Worm (Caenorhabditis elegans) whole organism, L2 larva: ENCODE results near the gene K09C6.3.
"Not testable (repeated sequence)": the region's sequence is repeated elsewhere in the genome, so short reads cannot be mapped to it uniquely, and the experiment has no call there.

Experiments used
- ceh-82 ChIP-seq: fragments of 150-350 bp; optimal IDR thresholded peaks from 2 replicates; lab custom pipeline; 2014; ENCODE audit warnings: missing biosample characterization, missing genetic modification characterization
- peb-1 ChIP-seq: fragments of 150-350 bp; optimal IDR thresholded peaks from 2 replicates; lab custom pipeline; 2014; ENCODE audit warnings: missing biosample characterization, missing genetic modification characterization
- snpc-4 ChIP-seq: fragments of 150-350 bp; optimal IDR thresholded peaks from 2 replicates; lab custom pipeline; 2014; ENCODE audit warnings: missing biosample characterization, missing genetic modification characterization

DNA sequence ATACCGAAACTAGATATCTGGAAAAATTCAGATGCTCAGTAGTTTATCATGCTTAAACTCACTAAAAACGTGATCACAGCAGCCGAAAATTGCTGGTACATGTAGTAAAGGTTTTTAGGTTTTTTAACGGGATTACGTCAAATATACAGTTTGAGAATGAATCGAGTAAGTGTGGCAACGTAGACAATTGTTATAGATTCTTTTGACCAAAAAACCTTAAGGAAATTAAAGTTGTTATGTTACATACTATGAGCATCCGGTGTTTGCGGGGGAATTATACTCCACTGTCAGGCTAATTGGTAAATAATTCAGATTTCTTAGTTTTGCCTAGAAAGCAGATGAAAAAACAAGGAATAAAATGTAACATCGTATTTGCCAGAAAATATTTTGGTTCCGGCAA, 31.7 kb upstream of the K09C6.3 start, which contains the start of gene srx-32:
- TF ChIP-seq snpc-4, peb-1, ceh-82 (tag; lab: Kevin White, UChicago): not testable (repeated sequence)
